Fruit fly (Drosophila melanogaster) whole organism, embryonic: ENCODE results near the gene CHOp24.
A peak's percentile ranks its signal among the peaks of the same experiment; 100 is the strongest.

Experiments
- ATbp ChIP-seq: fragments of 200-800 bp; sonication (Bioruptor generic); optimal IDR thresholded peaks from 2 replicates; lab custom pipeline; 2017; ENCODE audit warnings: missing biosample characterization, mild to moderate bottlenecking, missing genetic modification characterization, missing genetic modification reagents
- Adf1 ChIP-seq: fragments of 200-800 bp; sonication (Bioruptor generic); IDR thresholded peaks from 2 replicates; pipeline ENCODE4 v1.3.6; 2022; ENCODE audit warnings: missing biosample characterization, missing genetic modification characterization
- Antp ChIP-seq: fragments of 200-800 bp; sonication (Bioruptor generic); optimal IDR thresholded peaks from 3 replicates; lab custom pipeline; 2016; ENCODE audit warnings: missing biosample characterization, missing genetic modification characterization
- B-H1 ChIP-seq: fragments of 200-800 bp; sonication (Bioruptor generic); IDR thresholded peaks from 3 replicates; pipeline ENCODE4 v1.3.6; 2022; ENCODE audit warnings: missing biosample characterization, missing genetic modification characterization
- Blimp-1 ChIP-seq: fragments of 200-800 bp; sonication (Bioruptor generic); optimal IDR thresholded peaks from 3 replicates; lab custom pipeline; 2018; ENCODE audit warnings: missing biosample characterization, missing genetic modification characterization, mild to moderate bottlenecking, moderate library complexity, missing genetic modification reagents
- BtbVII ChIP-seq: fragments of 200-800 bp; sonication (Bioruptor generic); optimal IDR thresholded peaks from 3 replicates; lab custom pipeline; 2017; ENCODE audit warnings: missing biosample characterization, mild to moderate bottlenecking, missing genetic modification characterization
- CG10209 ChIP-seq: fragments of 200-800 bp; sonication (Bioruptor generic); optimal IDR thresholded peaks from 3 replicates; lab custom pipeline; 2017; ENCODE audit warnings: missing biosample characterization, mild to moderate bottlenecking, missing genetic modification characterization, missing genetic modification reagents
- CG10274 ChIP-seq: fragments of 200-800 bp; sonication (Bioruptor generic); optimal IDR thresholded peaks from 3 replicates; lab custom pipeline; 2017; ENCODE audit warnings: missing biosample characterization, mild to moderate bottlenecking, missing genetic modification characterization
- CG11085 ChIP-seq: fragments of 200-800 bp; sonication (Bioruptor generic); IDR thresholded peaks from 2 replicates; pipeline ENCODE4 v1.3.6; 2022; ENCODE audit warnings: missing biosample characterization, missing genetic modification characterization
- CG11696 ChIP-seq: fragments of 200-800 bp; sonication (Bioruptor generic); IDR thresholded peaks from 2 replicates; pipeline ENCODE4 v1.3.6; 2022; ENCODE audit warnings: missing biosample characterization, missing genetic modification characterization
- CG12299 ChIP-seq: fragments of 200-800 bp; sonication (Bioruptor generic); optimal IDR thresholded peaks from 2 replicates; lab custom pipeline; 2018; ENCODE audit warnings: missing biosample characterization, mild to moderate bottlenecking, missing genetic modification characterization
- CG14050 ChIP-seq: fragments of 200-800 bp; sonication (Bioruptor generic); IDR thresholded peaks from 3 replicates; pipeline ENCODE4 v1.3.6; 2022; ENCODE audit warnings: missing biosample characterization, missing genetic modification characterization
- CG1529 ChIP-seq: fragments of 200-800 bp; sonication (Bioruptor generic); optimal IDR thresholded peaks from 3 replicates; lab custom pipeline; 2018; ENCODE audit warnings: missing biosample characterization, missing genetic modification characterization
- CG15479 ChIP-seq: fragments of 200-800 bp; sonication (Bioruptor generic); optimal IDR thresholded peaks from 3 replicates; lab custom pipeline; 2019; ENCODE audit warnings: missing biosample characterization, mild to moderate bottlenecking, missing genetic modification characterization, moderate library complexity
- CG1647 ChIP-seq: fragments of 200-800 bp; sonication (Bioruptor generic); optimal IDR thresholded peaks from 3 replicates; lab custom pipeline; 2016; ENCODE audit warnings: missing biosample characterization, missing genetic modification characterization
- CG17568 ChIP-seq: fragments of 200-800 bp; sonication (Bioruptor generic); optimal IDR thresholded peaks from 2 replicates; lab custom pipeline; 2018; ENCODE audit warnings: missing biosample characterization, mild to moderate bottlenecking, missing genetic modification characterization, moderate library complexity
- CG18476 ChIP-seq: fragments of 200-800 bp; sonication (Bioruptor generic); optimal IDR thresholded peaks from 2 replicates; lab custom pipeline; 2016; ENCODE audit warnings: missing biosample characterization, mild to moderate bottlenecking, missing genetic modification characterization
- CG18599 ChIP-seq: fragments of 200-800 bp; sonication (Bioruptor generic); optimal IDR thresholded peaks from 3 replicates; lab custom pipeline; 2017; ENCODE audit warnings: missing biosample characterization, missing genetic modification characterization, mild to moderate bottlenecking, moderate library complexity, missing genetic modification reagents
- CG18619 ChIP-seq: fragments of 200-800 bp; sonication (Bioruptor generic); optimal IDR thresholded peaks from 3 replicates; lab custom pipeline; 2017; ENCODE audit warnings: missing biosample characterization, mild to moderate bottlenecking, missing genetic modification characterization
- CG2199 ChIP-seq: fragments of 200-800 bp; sonication (Bioruptor generic); IDR thresholded peaks from 3 replicates; pipeline ENCODE4 v1.3.6; 2022; ENCODE audit warnings: missing biosample characterization, missing genetic modification characterization
- CG4404 ChIP-seq: fragments of 200-800 bp; sonication (Bioruptor generic); IDR thresholded peaks from 2 replicates; pipeline ENCODE4 v1.3.6; 2022; ENCODE audit warnings: missing biosample characterization, missing genetic modification characterization
- CG6765 ChIP-seq: fragments of 200-800 bp; sonication (Bioruptor generic); optimal IDR thresholded peaks from 3 replicates; lab custom pipeline; 2017; ENCODE audit warnings: missing biosample characterization, mild to moderate bottlenecking, missing genetic modification characterization
- CG6813 ChIP-seq: fragments of 200-800 bp; sonication (Bioruptor generic); optimal IDR thresholded peaks from 2 replicates; lab custom pipeline; 2017; ENCODE audit warnings: missing biosample characterization, missing genetic modification characterization, mild to moderate bottlenecking, moderate library complexity, missing genetic modification reagents
- CG8281 ChIP-seq: fragments of 200-800 bp; sonication (Bioruptor generic); optimal IDR thresholded peaks from 2 replicates; lab custom pipeline; 2018; ENCODE audit warnings: missing biosample characterization, mild to moderate bottlenecking, missing genetic modification characterization, moderate library complexity
- CG9727 ChIP-seq: fragments of 200-800 bp; sonication (Bioruptor generic); optimal IDR thresholded peaks from 3 replicates; lab custom pipeline; 2017; ENCODE audit warnings: missing biosample characterization, mild to moderate bottlenecking, missing genetic modification characterization
- CTCF ChIP-seq: fragments of 200-800 bp; sonication (Bioruptor generic); optimal IDR thresholded peaks from 2 replicates; lab custom pipeline; 2017; ENCODE audit warnings: missing biosample characterization, mild to moderate bottlenecking, missing genetic modification characterization, moderate library complexity
- D19A ChIP-seq: fragments of 200-800 bp; optimal IDR thresholded peaks from 3 replicates; lab custom pipeline; 2019; ENCODE audit warnings: missing biosample characterization, mild to moderate bottlenecking, missing genetic modification characterization, moderate library complexity
- E2f2 ChIP-seq: fragments of 200-800 bp; sonication (Bioruptor generic); IDR thresholded peaks from 2 replicates; pipeline ENCODE4 v1.3.6; 2022; ENCODE audit warnings: missing biosample characterization, missing genetic modification characterization
- Ets97D ChIP-seq: fragments of 200-800 bp; sonication (Bioruptor generic); optimal IDR thresholded peaks from 3 replicates; lab custom pipeline; 2016; ENCODE audit warnings: missing biosample characterization, missing genetic modification characterization
- GATAe ChIP-seq: fragments of 200-800 bp; sonication (Bioruptor generic); conservative IDR thresholded peaks from 2 replicates; pipeline ENCODE4 v1.3.6; 2022; ENCODE audit warnings: missing biosample characterization, missing genetic modification characterization
- Hey ChIP-seq: fragments of 200-800 bp; sonication (Bioruptor generic); optimal IDR thresholded peaks from 3 replicates; lab custom pipeline; 2018; ENCODE audit warnings: missing biosample characterization, mild to moderate bottlenecking, missing genetic modification characterization
- Hr3 ChIP-seq: fragments of 200-800 bp; sonication (Bioruptor generic); optimal IDR thresholded peaks from 3 replicates; lab custom pipeline; 2016; ENCODE audit warnings: missing biosample characterization, missing genetic modification characterization
- Mrtf ChIP-seq: fragments of 200-800 bp; sonication (Bioruptor generic); IDR thresholded peaks from 3 replicates; pipeline ENCODE4 v1.3.6; 2022; ENCODE audit warnings: missing biosample characterization, missing genetic modification characterization
- Nf-YC ChIP-seq: fragments of 200-800 bp; optimal IDR thresholded peaks from 3 replicates; lab custom pipeline; 2019; ENCODE audit warnings: missing biosample characterization, mild to moderate bottlenecking, missing genetic modification characterization, moderate library complexity
- Pdp1 ChIP-seq, 2 experiments: fragments of 200-800 bp; sonication (Bioruptor generic); optimal IDR thresholded peaks; 3 replicates each; lab custom pipeline; 2016; ENCODE audit warnings: missing biosample characterization in 2 of 2, missing genetic modification characterization in 2 of 2, mild to moderate bottlenecking in 1 of 2, moderate library complexity in 1 of 2
- Rx ChIP-seq: fragments of 200-800 bp; sonication (Bioruptor generic); IDR thresholded peaks from 2 replicates; pipeline ENCODE4 v1.3.6; 2022; ENCODE audit warnings: missing biosample characterization, missing genetic modification characterization
- Sry-β ChIP-seq: fragments of 200-800 bp; sonication (Bioruptor generic); optimal IDR thresholded peaks from 2 replicates; lab custom pipeline; 2018; ENCODE audit warnings: missing biosample characterization, mild to moderate bottlenecking, missing genetic modification characterization, moderate library complexity
- ab ChIP-seq: fragments of 200-800 bp; sonication (Bioruptor generic); optimal IDR thresholded peaks from 2 replicates; lab custom pipeline; 2016; ENCODE audit warnings: missing biosample characterization, missing genetic modification characterization
- ara ChIP-seq: fragments of 200-800 bp; sonication (Bioruptor generic); IDR thresholded peaks from 2 replicates; pipeline ENCODE4 v1.3.6; 2022; ENCODE audit warnings: missing biosample characterization, missing genetic modification characterization
- bab2 ChIP-seq: fragments of 200-800 bp; sonication (Bioruptor generic); optimal IDR thresholded peaks from 2 replicates; lab custom pipeline; 2016; ENCODE audit warnings: missing biosample characterization, missing genetic modification characterization
- bigmax ChIP-seq: fragments of 200-800 bp; sonication (Bioruptor generic); optimal IDR thresholded peaks from 2 replicates; lab custom pipeline; 2018; ENCODE audit warnings: missing biosample characterization, mild to moderate bottlenecking, missing genetic modification characterization
- br ChIP-seq: fragments of >200 bp; optimal IDR thresholded peaks from 2 replicates; lab custom pipeline; 2017
- en ChIP-seq: fragments of 200-800 bp; sonication (Bioruptor generic); optimal IDR thresholded peaks from 2 replicates; lab custom pipeline; 2016; ENCODE audit warnings: missing biosample characterization, missing genetic modification characterization
- ftz-f1 ChIP-seq: fragments of 200-800 bp; sonication (Bioruptor generic); optimal IDR thresholded peaks from 2 replicates; lab custom pipeline; 2016; ENCODE audit warnings: missing biosample characterization, missing genetic modification characterization
- gt ChIP-seq: fragments of 200-800 bp; sonication (Bioruptor generic); IDR thresholded peaks from 2 replicates; pipeline ENCODE4 v1.3.6; 2022; ENCODE audit warnings: missing biosample characterization, missing genetic modification characterization
- jumu ChIP-seq: fragments of 200-800 bp; sonication (Bioruptor generic); optimal IDR thresholded peaks from 3 replicates; lab custom pipeline; 2016; ENCODE audit warnings: missing biosample characterization, missing genetic modification characterization
- kni ChIP-seq: fragments of 200-800 bp; sonication (Bioruptor generic); optimal IDR thresholded peaks from 3 replicates; lab custom pipeline; 2017; ENCODE audit warnings: mild to moderate bottlenecking, missing biosample characterization, missing genetic modification reagents, missing genetic modification characterization
- phol ChIP-seq: fragments of 200-800 bp; sonication (Bioruptor generic); optimal IDR thresholded peaks from 3 replicates; lab custom pipeline; 2018; ENCODE audit warnings: missing biosample characterization, mild to moderate bottlenecking, missing genetic modification characterization, moderate library complexity
- shn ChIP-seq: fragments of 200-800 bp; sonication (Bioruptor generic); optimal IDR thresholded peaks from 3 replicates; lab custom pipeline; 2016; ENCODE audit warnings: missing biosample characterization, missing genetic modification characterization
- tna ChIP-seq: fragments of 200-800 bp; sonication (Bioruptor generic); IDR thresholded peaks from 2 replicates; pipeline ENCODE4 v1.3.6; 2022; ENCODE audit warnings: missing biosample characterization, missing genetic modification characterization; ENCODE audit not compliant: partially characterized antibody
- toy ChIP-seq: fragments of 200-800 bp; sonication (Bioruptor generic); IDR thresholded peaks from 2 replicates; pipeline ENCODE4 v1.3.6; 2022; ENCODE audit warnings: missing biosample characterization, missing genetic modification characterization
- vnd ChIP-seq: fragments of 200-800 bp; sonication (Bioruptor generic); IDR thresholded peaks from 3 replicates; pipeline ENCODE4 v1.3.6; 2022; ENCODE audit warnings: missing biosample characterization, missing genetic modification characterization; ENCODE audit not compliant: partially characterized antibody
- wdn ChIP-seq: fragments of 200-800 bp; sonication (Bioruptor generic); IDR thresholded peaks from 2 replicates; pipeline ENCODE4 v1.3.6; 2022; ENCODE audit warnings: missing biosample characterization, missing genetic modification characterization

Gene CHOp24

DNA sequence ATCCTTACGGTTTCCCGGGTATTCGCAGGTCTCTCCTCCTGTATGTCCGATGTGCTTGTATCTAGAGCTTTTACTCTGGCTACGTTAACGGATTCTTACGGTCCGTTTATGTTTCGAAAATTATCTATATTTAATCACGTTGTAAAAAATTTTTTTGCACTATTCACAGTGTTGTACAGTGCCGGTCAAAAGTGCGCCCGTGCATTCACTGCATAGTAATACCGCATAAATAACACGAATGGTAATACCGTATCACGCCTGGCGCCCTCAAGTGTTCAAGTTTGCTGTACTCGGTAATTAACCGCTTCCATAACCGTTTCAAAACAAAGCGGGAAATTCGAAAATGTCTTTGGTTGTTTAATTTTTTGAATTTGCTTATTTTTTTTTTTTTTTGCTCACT, 13.3 kb downstream of the CHOp24 start, which contains the start of gene CG11444 (continued):
- peak; percentile 4 for TF ChIP-seq jumu
- no peak for TF ChIP-seq CG4404 (GFP tag; lab: Robert Waterston, UW)
- TF ChIP-seq bab2, result peak; percentile 3
- TF ChIP-seq GATAe (GFP tag; lab: Robert Waterston, UW), result no peak
- no peak for TF ChIP-seq ftz-f1 (GFP tag; lab: Kevin White, UChicago)
- TF ChIP-seq shn, result peak; percentile 43
- no peak for TF ChIP-seq CG18619
- no peak for TF ChIP-seq gt (GFP tag; lab: Robert Waterston, UW)
- peak; percentile 31 for TF ChIP-seq phol
- peak; percentile 15 for TF ChIP-seq Nf-YC (tag; lab: Kevin White, UChicago)
- peak; percentile 4 for TF ChIP-seq Hr3 (GFP tag; lab: Kevin White, UChicago)
- TF ChIP-seq Antp (GFP tag; lab: Kevin White, UChicago), result peak; percentile 46
- TF ChIP-seq kni (GFP tag; lab: Kevin White, UChicago), result no peak
- no peak for TF ChIP-seq CG17568 (GFP tag; lab: Kevin White, UChicago)
- TF ChIP-seq ATbp, result no peak
- no peak; the same call in 1 of the 2 replicates for TF ChIP-seq tna (GFP tag; lab: Robert Waterston, UW)
- TF ChIP-seq Mrtf (GFP tag; lab: Robert Waterston, UW), result no peak
- peak; percentile 11 for TF ChIP-seq en (GFP tag; lab: Kevin White, UChicago)
- TF ChIP-seq CG6765 (GFP tag; lab: Kevin White, UChicago), result no peak
- no peak for TF ChIP-seq toy (GFP tag; lab: Robert Waterston, UW)
- no peak for TF ChIP-seq CG8281 (tag; lab: Kevin White, UChicago)
- TF ChIP-seq CG10274, result no peak
- peak; percentile 97 for TF ChIP-seq CTCF (GFP tag; lab: Kevin White, UChicago)
- TF ChIP-seq BtbVII (GFP tag; lab: Kevin White, UChicago), result no peak
- no peak for TF ChIP-seq ara (GFP tag; lab: Robert Waterston, UW)
- no peak for TF ChIP-seq ab (GFP tag; lab: Kevin White, UChicago)
- no peak for TF ChIP-seq wdn (GFP tag; lab: Robert Waterston, UW)
- TF ChIP-seq vnd (GFP tag; lab: Robert Waterston, UW), result no peak
- TF ChIP-seq B-H1, result no peak
- no peak for TF ChIP-seq Adf1
- no peak for TF ChIP-seq CG14050 (GFP tag; lab: Robert Waterston, UW)
- TF ChIP-seq Rx (GFP tag; lab: Robert Waterston, UW), result no peak
- peak; percentile 51 to 79 for TF ChIP-seq Pdp1 (GFP tag; optimal IDR thresholded peaks at IDR 0.05; lab: Kevin White, UChicago)
- TF ChIP-seq CG11085 (GFP tag; lab: Robert Waterston, UW), result no peak
- TF ChIP-seq E2f2, result peak; percentile 93
- TF ChIP-seq CG10209 (GFP tag; lab: Kevin White, UChicago), result peak; percentile 39
- no peak for TF ChIP-seq D19A (tag; lab: Kevin White, UChicago)
- TF ChIP-seq Hey, result no peak
- no peak for TF ChIP-seq CG12299 (tag; lab: Kevin White, UChicago)
- TF ChIP-seq Ets97D, result peak; percentile 87
- TF ChIP-seq CG18476 (GFP tag; lab: Kevin White, UChicago), result no peak
- TF ChIP-seq CG11696 (GFP tag; lab: Robert Waterston, UW), result no peak
- peak; percentile 26 for TF ChIP-seq CG1647 (GFP tag; lab: Kevin White, UChicago)
- TF ChIP-seq CG15479 (GFP tag; lab: Kevin White, UChicago), result no peak
- TF ChIP-seq CG9727 (GFP tag; lab: Kevin White, UChicago), result no peak
- no peak for TF ChIP-seq CG1529
- no peak for TF ChIP-seq Blimp-1
- no peak for TF ChIP-seq CG6813 (GFP tag; lab: Kevin White, UChicago)
- no peak for TF ChIP-seq br
- no peak for TF ChIP-seq CG2199 (GFP tag; lab: Robert Waterston, UW)
- TF ChIP-seq CG18599 (GFP tag; lab: Kevin White, UChicago), result no peak
- TF ChIP-seq Sry-β (GFP tag; lab: Kevin White, UChicago), result no peak
- TF ChIP-seq bigmax (GFP tag; lab: Kevin White, UChicago), result no peak
